Fruit fly (Drosophila melanogaster) whole organism, embryonic: ENCODE measurements around the gene pico.
A peak's percentile ranks its signal among the peaks of the same experiment; 100 is the strongest.

ENCODE experiments used
- ATbp ChIP-seq: fragments of 200-800 bp; sonication (Bioruptor generic); optimal IDR thresholded peaks from 2 replicates; lab custom pipeline; 2017; ENCODE audit warnings: missing biosample characterization, mild to moderate bottlenecking, missing genetic modification characterization, missing genetic modification reagents
- Awh ChIP-seq: fragments of 200-800 bp; sonication (Bioruptor generic); IDR thresholded peaks from 2 replicates; pipeline ENCODE4, ENCODE4 v1.3.6; 2022; ENCODE audit warnings: missing biosample characterization, missing genetic modification characterization
- BtbVII ChIP-seq: fragments of 200-800 bp; sonication (Bioruptor generic); optimal IDR thresholded peaks from 3 replicates; lab custom pipeline; 2017; ENCODE audit warnings: missing biosample characterization, mild to moderate bottlenecking, missing genetic modification characterization
- CG10209 ChIP-seq: fragments of 200-800 bp; sonication (Bioruptor generic); optimal IDR thresholded peaks from 3 replicates; lab custom pipeline; 2017; ENCODE audit warnings: missing biosample characterization, mild to moderate bottlenecking, missing genetic modification characterization, missing genetic modification reagents
- CG12391 ChIP-seq: fragments of 200-800 bp; sonication (Bioruptor generic); optimal IDR thresholded peaks from 3 replicates; lab custom pipeline; 2018; ENCODE audit warnings: missing biosample characterization, mild to moderate bottlenecking, missing genetic modification characterization, moderate library complexity
- CG12942 ChIP-seq: fragments of 200-800 bp; sonication (Bioruptor generic); optimal IDR thresholded peaks from 3 replicates; lab custom pipeline; 2016; ENCODE audit warnings: missing biosample characterization, missing genetic modification characterization
- CG13123 ChIP-seq: fragments of 200-800 bp; sonication (Bioruptor generic); optimal IDR thresholded peaks from 2 replicates; lab custom pipeline; 2016; ENCODE audit warnings: missing biosample characterization, missing genetic modification characterization
- CG13287 ChIP-seq: fragments of 200-800 bp; sonication (Bioruptor generic); IDR thresholded peaks from 2 replicates; pipeline ENCODE4 v1.3.6; 2022; ENCODE audit warnings: missing biosample characterization, missing genetic modification characterization; ENCODE audit not compliant: partially characterized antibody
- CG13624 ChIP-seq: fragments of 200-800 bp; sonication (Bioruptor generic); optimal IDR thresholded peaks from 2 replicates; lab custom pipeline; 2016; ENCODE audit warnings: missing biosample characterization, missing genetic modification characterization
- CG18011 ChIP-seq: fragments of 200-800 bp; sonication (Bioruptor generic); optimal IDR thresholded peaks from 2 replicates; lab custom pipeline; 2017; ENCODE audit warnings: missing biosample characterization, missing genetic modification characterization, mild to moderate bottlenecking, moderate library complexity, missing genotype
- CG18262 ChIP-seq: fragments of 200-800 bp; optimal IDR thresholded peaks from 3 replicates; lab custom pipeline; 2019; ENCODE audit warnings: missing biosample characterization, mild to moderate bottlenecking, missing genetic modification characterization, moderate library complexity
- CG2116 ChIP-seq: fragments of 200-800 bp; sonication (Bioruptor generic); optimal IDR thresholded peaks from 3 replicates; lab custom pipeline; 2018; ENCODE audit warnings: missing biosample characterization, mild to moderate bottlenecking, missing genetic modification characterization
- CG34422 ChIP-seq: fragments of 200-800 bp; sonication (Bioruptor generic); IDR thresholded peaks from 3 replicates; pipeline ENCODE4 v1.3.6; 2022; ENCODE audit warnings: missing biosample characterization, missing genetic modification characterization
- CG3726 ChIP-seq: fragments of 200-800 bp; sonication (Bioruptor generic); IDR thresholded peaks from 3 replicates; pipeline ENCODE4, ENCODE4 v1.3.6; 2022; ENCODE audit warnings: missing biosample characterization, missing genetic modification characterization
- CG43689 ChIP-seq: fragments of 200-800 bp; sonication (Bioruptor generic); IDR thresholded peaks from 2 replicates; pipeline ENCODE4 v1.3.6; 2022; ENCODE audit warnings: missing biosample characterization, missing genetic modification characterization
- CG8089 ChIP-seq: fragments of 200-800 bp; sonication (Bioruptor generic); optimal IDR thresholded peaks from 3 replicates; lab custom pipeline; 2016; ENCODE audit warnings: missing biosample characterization, missing genetic modification characterization
- CG8359 ChIP-seq: fragments of 200-800 bp; sonication (Bioruptor generic); optimal IDR thresholded peaks from 2 replicates; lab custom pipeline; 2017; ENCODE audit warnings: missing biosample characterization, mild to moderate bottlenecking, missing genetic modification characterization, borderline replicate concordance
- CG8924 ChIP-seq: fragments of 200-800 bp; optimal IDR thresholded peaks from 3 replicates; lab custom pipeline; 2019; ENCODE audit warnings: missing biosample characterization, mild to moderate bottlenecking, missing genetic modification characterization, moderate library complexity
- CG9797 ChIP-seq: fragments of 200-800 bp; sonication (Bioruptor generic); optimal IDR thresholded peaks from 3 replicates; lab custom pipeline; 2018; ENCODE audit warnings: missing biosample characterization, mild to moderate bottlenecking, missing genetic modification characterization
- CTCF ChIP-seq: fragments of 200-800 bp; sonication (Bioruptor generic); optimal IDR thresholded peaks from 2 replicates; lab custom pipeline; 2017; ENCODE audit warnings: missing biosample characterization, mild to moderate bottlenecking, missing genetic modification characterization, moderate library complexity
- Doc2 ChIP-seq: fragments of 200-800 bp; sonication (Bioruptor generic); IDR thresholded peaks from 2 replicates; pipeline ENCODE4 v1.3.6; 2022; ENCODE audit warnings: missing biosample characterization, missing genetic modification characterization
- Dp ChIP-seq: fragments of 200-800 bp; sonication (Bioruptor generic); optimal IDR thresholded peaks from 2 replicates; lab custom pipeline; 2018; ENCODE audit warnings: missing biosample characterization, mild to moderate bottlenecking, missing genetic modification characterization, moderate library complexity
- Hsf ChIP-seq: fragments of 200-800 bp; sonication (Bioruptor generic); optimal IDR thresholded peaks from 3 replicates; lab custom pipeline; 2016; ENCODE audit warnings: missing biosample characterization, missing genetic modification characterization
- Lim3 ChIP-seq: fragments of 200-800 bp; sonication (Bioruptor generic); IDR thresholded peaks from 2 replicates; pipeline ENCODE4 v1.3.6; 2022; ENCODE audit warnings: missing biosample characterization, missing genetic modification characterization
- Med ChIP-seq: fragments of 200-800 bp; sonication (Bioruptor generic); peaks from one replicate; lab custom pipeline; 2016; ENCODE audit warnings: missing biosample characterization, missing genetic modification characterization, mild to moderate bottlenecking, inconsistent platforms, moderate library complexity
- NC2α ChIP-seq: fragments of 200-800 bp; sonication (Bioruptor generic); optimal IDR thresholded peaks from 2 replicates; lab custom pipeline; 2016; ENCODE audit warnings: missing biosample characterization, missing genetic modification characterization
- NC2β ChIP-seq: fragments of 200-800 bp; sonication (Bioruptor generic); optimal IDR thresholded peaks from 2 replicates; lab custom pipeline; 2016; ENCODE audit warnings: missing biosample characterization, missing genetic modification characterization
- Pdp1 ChIP-seq, 2 experiments: fragments of 200-800 bp; sonication (Bioruptor generic); optimal IDR thresholded peaks; 3 replicates each; lab custom pipeline; 2016; ENCODE audit warnings: missing biosample characterization in 2 of 2, missing genetic modification characterization in 2 of 2, mild to moderate bottlenecking in 1 of 2, moderate library complexity in 1 of 2
- Ptx1 ChIP-seq: fragments of 200-800 bp; sonication (Bioruptor generic); IDR thresholded peaks from 2 replicates; pipeline ENCODE4 v1.3.6; 2022; ENCODE audit warnings: missing biosample characterization, missing genetic modification characterization
- bbx ChIP-seq: fragments of 200-800 bp; sonication (Bioruptor generic); IDR thresholded peaks from 2 replicates; pipeline ENCODE4 v1.3.6; 2022; ENCODE audit warnings: missing biosample characterization, missing genetic modification characterization; ENCODE audit not compliant: partially characterized antibody
- chm ChIP-seq: fragments of 200-800 bp; sonication (Bioruptor generic); IDR thresholded peaks from 2 replicates; pipeline ENCODE4 v1.3.6; 2022; ENCODE audit warnings: missing biosample characterization, missing genetic modification characterization
- dmrt11E ChIP-seq: fragments of 200-800 bp; sonication (Bioruptor generic); optimal IDR thresholded peaks from 3 replicates; lab custom pipeline; 2018; ENCODE audit warnings: missing biosample characterization, mild to moderate bottlenecking, missing genetic modification characterization, moderate library complexity
- fd96Cb ChIP-seq: fragments of 200-800 bp; sonication (Bioruptor generic); optimal IDR thresholded peaks from 2 replicates; lab custom pipeline; 2018; ENCODE audit warnings: missing biosample characterization, mild to moderate bottlenecking, missing genetic modification characterization, moderate library complexity
- ftz-f1 ChIP-seq: fragments of 200-800 bp; sonication (Bioruptor generic); optimal IDR thresholded peaks from 2 replicates; lab custom pipeline; 2016; ENCODE audit warnings: missing biosample characterization, missing genetic modification characterization
- hbn ChIP-seq: fragments of 200-800 bp; sonication (Bioruptor generic); IDR thresholded peaks from 2 replicates; pipeline ENCODE4 v1.3.6; 2022; ENCODE audit warnings: missing biosample characterization, missing genetic modification characterization; ENCODE audit not compliant: partially characterized antibody
- hkb ChIP-seq, 2 experiments: fragments of 200-800 bp in 1 of 2; fragments of >200 bp in 1 of 2; sonication (Bioruptor generic) in 1 of 2; IDR thresholded peaks in 1 of 2; optimal IDR thresholded peaks in 1 of 2; 2 replicates each; pipeline versions ENCODE4 v1.3.6 to Lab custom; 2017 to 2022; ENCODE audit warnings: missing biosample characterization in 1 of 2, missing genetic modification characterization in 1 of 2
- luna ChIP-seq: fragments of 200-800 bp; sonication (Bioruptor generic); optimal IDR thresholded peaks from 2 replicates; lab custom pipeline; 2016; ENCODE audit warnings: missing biosample characterization, missing genetic modification characterization
- odd ChIP-seq: fragments of 200-800 bp; sonication (Bioruptor generic); optimal IDR thresholded peaks from 2 replicates; lab custom pipeline; 2017; ENCODE audit warnings: missing biosample characterization, mild to moderate bottlenecking, missing genetic modification characterization
- org-1 ChIP-seq: fragments of 200-800 bp; sonication (Bioruptor generic); optimal IDR thresholded peaks from 2 replicates; lab custom pipeline; 2017; ENCODE audit warnings: missing biosample characterization, missing genetic modification characterization
- peb ChIP-seq: fragments of 200-800 bp; sonication (Bioruptor generic); IDR thresholded peaks from 2 replicates; pipeline ENCODE4 v1.3.6; 2022; ENCODE audit warnings: missing biosample characterization, missing genetic modification characterization
- repo ChIP-seq: fragments of 200-800 bp; sonication (Bioruptor generic); optimal IDR thresholded peaks from 2 replicates; lab custom pipeline; 2016; ENCODE audit warnings: missing biosample characterization, missing genetic modification characterization
- sens ChIP-seq: fragments of 200-800 bp; sonication (Bioruptor generic); peaks from one replicate; lab custom pipeline; 2016; ENCODE audit warnings: missing biosample characterization, missing genetic modification characterization
- sens-2 ChIP-seq: fragments of 200-800 bp; sonication (Bioruptor generic); IDR thresholded peaks from 2 replicates; pipeline ENCODE4 v1.3.6; 2022; ENCODE audit warnings: missing biosample characterization, missing genetic modification characterization
- slbo ChIP-seq: fragments of 200-800 bp; sonication (Bioruptor generic); IDR thresholded peaks from 2 replicates; pipeline ENCODE4 v1.3.6; 2022; ENCODE audit warnings: missing biosample characterization, missing genetic modification characterization
- ssp ChIP-seq: fragments of 200-800 bp; sonication (Bioruptor generic); IDR thresholded peaks from 2 replicates; pipeline ENCODE4 v1.3.6; 2022; ENCODE audit warnings: missing biosample characterization, missing genetic modification characterization
- tap ChIP-seq: fragments of 200-800 bp; optimal IDR thresholded peaks from 3 replicates; lab custom pipeline; 2019; ENCODE audit warnings: missing biosample characterization, mild to moderate bottlenecking, missing genetic modification characterization, moderate library complexity
- tin ChIP-seq: fragments of 200-800 bp; sonication (Bioruptor generic); optimal IDR thresholded peaks from 3 replicates; lab custom pipeline; 2016; ENCODE audit warnings: missing biosample characterization, missing genetic modification characterization
- wor ChIP-seq: fragments of 200-800 bp; sonication (Bioruptor generic); IDR thresholded peaks from 2 replicates; pipeline ENCODE4 v1.3.6; 2022; ENCODE audit warnings: missing biosample characterization, missing genetic modification characterization
- zfh1 ChIP-seq: fragments of 200-800 bp; sonication (Bioruptor generic); IDR thresholded peaks from 3 replicates; pipeline ENCODE4 v1.3.6; 2022; ENCODE audit warnings: missing biosample characterization, missing genetic modification characterization

pico gene

dm6 chrX:19886936-19887934 lies 35.4 kb upstream of the pico start (continued):
- TF ChIP-seq CG8359 (GFP tag; lab: Kevin White, UChicago) (no peak), Doc2 (GFP tag; lab: Robert Waterston, UW) (no peak), CG8089 (GFP tag; lab: Kevin White, UChicago) (no peak), fd96Cb (no peak), CG3726 (GFP tag; lab: Robert Waterston, UW) (no peak), bbx (peak; percentile 46; the same call in 1 of the 2 replicates), wor (GFP tag; lab: Robert Waterston, UW) (no peak), Dp (GFP tag; lab: Kevin White, UChicago) (no peak), CG12942 (GFP tag; lab: Kevin White, UChicago) (no peak), peb (GFP tag; lab: Robert Waterston, UW) (no peak), ssp (GFP tag; lab: Robert Waterston, UW) (no peak), dmrt11E (tag; lab: Kevin White, UChicago) (no peak), CG34422 (0 out of 3 replicates have a peak, but pooled peaks have one; percentile 18), CG8924 (tag; lab: Kevin White, UChicago) (no peak), NC2α (no peak), CG13123 (GFP tag; lab: Kevin White, UChicago) (no peak), Lim3 (GFP tag; lab: Robert Waterston, UW) (no peak), ATbp (GFP tag; lab: Kevin White, UChicago) (no peak), Pdp1 (GFP tag; optimal IDR thresholded peaks at IDR 0.05; lab: Kevin White, UChicago) (peak in 1 of 2 experiments; percentile 99), CG2116 (GFP tag; lab: Kevin White, UChicago) (no peak), org-1 (no peak), CG18011 (no peak), Ptx1 (GFP tag; lab: Robert Waterston, UW) (no peak), Awh (GFP tag; lab: Robert Waterston, UW) (no peak), CG9797 (GFP tag; lab: Kevin White, UChicago) (no peak), CG12391 (no peak), zfh1 (GFP tag; lab: Robert Waterston, UW) (no peak), ftz-f1 (GFP tag; lab: Kevin White, UChicago) (no peak), sens-2 (GFP tag; lab: Robert Waterston, UW) (no peak), CG43689 (GFP tag; lab: Robert Waterston, UW) (no peak), CTCF (no peak), hkb (optimal IDR thresholded peaks at IDR 0.05; lab: Kevin White, UChicago) (no peak), hkb (GFP tag; IDR thresholded peaks at IDR 0.05; lab: Robert Waterston, UW) (peak; percentile 28; the same call in 1 of the 2 replicates), sens (GFP tag; lab: Kevin White, UChicago) (peak; percentile 67), Hsf (GFP tag; lab: Kevin White, UChicago) (no peak), CG13624 (peak; percentile 61), slbo (GFP tag; lab: Robert Waterston, UW) (no peak; the same call in 1 of the 2 replicates), NC2β (GFP tag; lab: Kevin White, UChicago) (no peak), odd (GFP tag; lab: Kevin White, UChicago) (no peak), luna (GFP tag; lab: Kevin White, UChicago) (no peak), hbn (GFP tag; lab: Robert Waterston, UW) (peak; percentile 55), repo (GFP tag; lab: Kevin White, UChicago) (no peak), tap (tag; lab: Kevin White, UChicago) (no peak), BtbVII (no peak), CG10209 (GFP tag; lab: Kevin White, UChicago) (no peak), CG13287 (GFP tag; lab: Robert Waterston, UW) (peak; percentile 55), tin (GFP tag; lab: Kevin White, UChicago) (no peak), Med (peak; percentile 67), CG18262 (tag; lab: Kevin White, UChicago) (no peak), chm (GFP tag; lab: Robert Waterston, UW) (no peak)
